Fruit fly (Drosophila melanogaster): ENCODE measurements around the gene CG2794.

CG2794 gene

DNA sequence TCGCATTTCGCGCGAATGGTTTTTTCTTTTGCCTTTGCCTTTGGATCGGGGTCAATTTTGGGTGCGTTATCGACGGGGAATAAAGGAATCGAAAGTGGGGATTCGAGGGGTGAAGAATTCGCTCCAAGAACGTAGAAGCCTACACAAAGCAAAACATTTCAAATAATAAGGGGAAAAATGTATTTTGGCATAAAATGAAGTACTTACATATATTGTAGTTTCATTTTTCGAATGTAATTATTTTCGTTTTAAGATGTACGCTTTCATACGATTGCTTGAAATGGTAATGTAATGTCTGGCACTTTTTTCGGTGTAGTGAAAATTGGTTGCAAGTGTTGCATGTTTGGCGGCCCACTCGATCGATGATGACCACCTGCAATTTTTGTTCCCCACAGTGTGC lies 51.1 kb downstream of the CG2794 start:
- no peak for TF ChIP-seq psq (optimal IDR thresholded peaks at IDR 0.05)
- no peak for TF ChIP-seq Myc (optimal IDR thresholded peaks at IDR 0.05)
- TF ChIP-seq h (optimal IDR thresholded peaks at IDR 0.05) = no peak
- no peak for TF ChIP-seq ttk (optimal IDR thresholded peaks at IDR 0.05)
- no peak for TF ChIP-seq Sin3A (optimal IDR thresholded peaks at IDR 0.05)
- no peak for TF ChIP-seq insv (optimal IDR thresholded peaks at IDR 0.05)

Measured in Kc167 (cell line).